Fruit fly (Drosophila melanogaster) whole organism, embryonic: Measurements from ENCODE around the gene CG1983.
A peak's percentile ranks its signal among the peaks of the same experiment; 100 is the strongest.

Experiments
- Atf3 ChIP-seq: fragments of 200-800 bp; sonication (Bioruptor generic); optimal IDR thresholded peaks from 3 replicates; lab custom pipeline; 2016; ENCODE audit warnings: missing biosample characterization, missing genetic modification characterization
- Atf6 ChIP-seq: fragments of 200-800 bp; sonication (Bioruptor generic); IDR thresholded peaks from 2 replicates; pipeline ENCODE4 v1.3.6; 2022; ENCODE audit warnings: missing biosample characterization, missing genetic modification characterization
- CG10274 ChIP-seq: fragments of 200-800 bp; sonication (Bioruptor generic); optimal IDR thresholded peaks from 3 replicates; lab custom pipeline; 2017; ENCODE audit warnings: missing biosample characterization, mild to moderate bottlenecking, missing genetic modification characterization
- CG12236 ChIP-seq: fragments of 200-800 bp; sonication (Bioruptor generic); optimal IDR thresholded peaks from 2 replicates; lab custom pipeline; 2016; ENCODE audit warnings: missing biosample characterization, missing genetic modification characterization
- CG12299 ChIP-seq: fragments of 200-800 bp; sonication (Bioruptor generic); optimal IDR thresholded peaks from 2 replicates; lab custom pipeline; 2018; ENCODE audit warnings: missing biosample characterization, mild to moderate bottlenecking, missing genetic modification characterization
- CG15601 ChIP-seq: fragments of 200-800 bp; sonication (Bioruptor generic); optimal IDR thresholded peaks from 3 replicates; lab custom pipeline; 2019; ENCODE audit warnings: missing biosample characterization, mild to moderate bottlenecking, missing genetic modification characterization, moderate library complexity
- CG1603 ChIP-seq: fragments of 200-800 bp; sonication (Bioruptor generic); optimal IDR thresholded peaks from 2 replicates; lab custom pipeline; 2019; ENCODE audit warnings: missing biosample characterization, mild to moderate bottlenecking, missing genetic modification characterization, moderate library complexity
- CG17385 ChIP-seq: fragments of 200-800 bp; sonication (Bioruptor generic); optimal IDR thresholded peaks from 3 replicates; lab custom pipeline; 2018; ENCODE audit warnings: missing biosample characterization, mild to moderate bottlenecking, missing genetic modification characterization
- CG2712 ChIP-seq: fragments of 200-800 bp; optimal IDR thresholded peaks from 3 replicates; lab custom pipeline; 2019; ENCODE audit warnings: missing biosample characterization, mild to moderate bottlenecking, missing genetic modification characterization, moderate library complexity
- CG3163 ChIP-seq: fragments of 200-800 bp; sonication (Bioruptor generic); optimal IDR thresholded peaks from 3 replicates; lab custom pipeline; 2016; ENCODE audit warnings: missing biosample characterization, missing genetic modification characterization
- CG9609 ChIP-seq: fragments of 200-800 bp; sonication (Bioruptor generic); optimal IDR thresholded peaks from 3 replicates; lab custom pipeline; 2016; ENCODE audit warnings: missing biosample characterization, missing genetic modification characterization
- Camta ChIP-seq: fragments of 200-800 bp; sonication (Bioruptor generic); optimal IDR thresholded peaks from 2 replicates; lab custom pipeline; 2016; ENCODE audit warnings: missing biosample characterization, missing genetic modification characterization
- Chrac-16 ChIP-seq: fragments of 200-800 bp; sonication (Bioruptor generic); optimal IDR thresholded peaks from 3 replicates; lab custom pipeline; 2016; ENCODE audit warnings: missing biosample characterization, missing genetic modification characterization
- CkIIα-i1 ChIP-seq: fragments of 200-800 bp; sonication (Bioruptor generic); IDR thresholded peaks from 2 replicates; pipeline ENCODE4 v1.3.6; 2022; ENCODE audit warnings: missing biosample characterization, missing genetic modification characterization
- CrebB ChIP-seq: fragments of 200-800 bp; sonication (Bioruptor generic); optimal IDR thresholded peaks from 3 replicates; lab custom pipeline; 2018; ENCODE audit warnings: missing biosample characterization, mild to moderate bottlenecking, missing genetic modification characterization
- Dbx ChIP-seq: fragments of 200-800 bp; sonication (Bioruptor generic); IDR thresholded peaks from 3 replicates; pipeline ENCODE4 v1.3.6; 2022; ENCODE audit warnings: missing biosample characterization, missing genetic modification characterization
- Deaf1 ChIP-seq: fragments of 200-800 bp; optimal IDR thresholded peaks from 3 replicates; lab custom pipeline; 2019; ENCODE audit warnings: missing biosample characterization, mild to moderate bottlenecking, missing genetic modification characterization, moderate library complexity
- Doc2 ChIP-seq: fragments of 200-800 bp; sonication (Bioruptor generic); IDR thresholded peaks from 2 replicates; pipeline ENCODE4 v1.3.6; 2022; ENCODE audit warnings: missing biosample characterization, missing genetic modification characterization
- Dp ChIP-seq: fragments of 200-800 bp; sonication (Bioruptor generic); optimal IDR thresholded peaks from 2 replicates; lab custom pipeline; 2018; ENCODE audit warnings: missing biosample characterization, mild to moderate bottlenecking, missing genetic modification characterization, moderate library complexity
- HLHmδ ChIP-seq: fragments of 200-800 bp; sonication (Bioruptor generic); optimal IDR thresholded peaks from 2 replicates; lab custom pipeline; 2018; ENCODE audit warnings: missing biosample characterization, mild to moderate bottlenecking, missing genetic modification characterization, moderate library complexity
- HmgZ ChIP-seq: fragments of 200-800 bp; sonication (Bioruptor generic); optimal IDR thresholded peaks from 2 replicates; lab custom pipeline; 2018; ENCODE audit warnings: missing biosample characterization, mild to moderate bottlenecking, missing genetic modification characterization
- Hr51 ChIP-seq, 2 experiments: fragments of 200-800 bp; sonication (Bioruptor generic); optimal IDR thresholded peaks; 2 replicates in 1 of 2; 3 replicates in 1 of 2; lab custom pipeline; 2016 to 2018; ENCODE audit warnings: missing biosample characterization in 2 of 2, missing genetic modification characterization in 2 of 2, mild to moderate bottlenecking in 1 of 2, moderate library complexity in 1 of 2
- Hsf ChIP-seq: fragments of 200-800 bp; sonication (Bioruptor generic); optimal IDR thresholded peaks from 3 replicates; lab custom pipeline; 2016; ENCODE audit warnings: missing biosample characterization, missing genetic modification characterization
- Oaz ChIP-seq: fragments of 200-800 bp; sonication (Bioruptor generic); IDR thresholded peaks from 2 replicates; pipeline ENCODE4 v1.3.6; 2022; ENCODE audit warnings: missing biosample characterization, missing genetic modification characterization
- Ptx1 ChIP-seq: fragments of 200-800 bp; sonication (Bioruptor generic); IDR thresholded peaks from 2 replicates; pipeline ENCODE4 v1.3.6; 2022; ENCODE audit warnings: missing biosample characterization, missing genetic modification characterization
- Scr ChIP-seq: fragments of 200-800 bp; sonication (Bioruptor generic); IDR thresholded peaks from 2 replicates; pipeline ENCODE4 v1.3.6; 2022; ENCODE audit warnings: missing biosample characterization, missing genetic modification characterization; ENCODE audit not compliant: partially characterized antibody
- YL-1 ChIP-seq: fragments of 200-800 bp; sonication (Bioruptor generic); optimal IDR thresholded peaks from 3 replicates; lab custom pipeline; 2017; ENCODE audit warnings: missing biosample characterization, mild to moderate bottlenecking, missing genetic modification characterization
- amos ChIP-seq: fragments of 200-800 bp; sonication (Bioruptor generic); IDR thresholded peaks from 2 replicates; pipeline ENCODE4 v1.3.6; 2022; ENCODE audit warnings: missing biosample characterization, missing genetic modification characterization; ENCODE audit not compliant: partially characterized antibody
- ash1 ChIP-seq: fragments of 200-800 bp; sonication (Bioruptor generic); optimal IDR thresholded peaks from 2 replicates; lab custom pipeline; 2018; ENCODE audit warnings: missing biosample characterization, mild to moderate bottlenecking, missing genetic modification characterization
- chinmo ChIP-seq: fragments of 200-800 bp; sonication (Bioruptor generic); IDR thresholded peaks from 4 replicates; pipeline ENCODE4 v1.3.6; 2022; ENCODE audit warnings: missing biosample characterization, missing genetic modification characterization; ENCODE audit not compliant: partially characterized antibody
- dimm ChIP-seq: fragments of 200-800 bp; sonication (Bioruptor generic); IDR thresholded peaks from 2 replicates; pipeline ENCODE4 v1.3.6; 2022; ENCODE audit warnings: missing biosample characterization, missing genetic modification characterization
- emc ChIP-seq: fragments of 200-800 bp; sonication (Bioruptor generic); optimal IDR thresholded peaks from 2 replicates; lab custom pipeline; 2016; ENCODE audit warnings: missing biosample characterization, missing genetic modification characterization
- fd102C ChIP-seq: fragments of 200-800 bp; sonication (Bioruptor generic); optimal IDR thresholded peaks from 2 replicates; lab custom pipeline; 2018; ENCODE audit warnings: missing biosample characterization, mild to moderate bottlenecking, missing genetic modification characterization, moderate library complexity
- gcm2 ChIP-seq: fragments of 200-800 bp; sonication (Bioruptor generic); optimal IDR thresholded peaks from 2 replicates; lab custom pipeline; 2016; ENCODE audit warnings: missing biosample characterization, missing genetic modification characterization
- jing ChIP-seq: fragments of 200-800 bp; sonication (Bioruptor generic); optimal IDR thresholded peaks from 2 replicates; lab custom pipeline; 2018; ENCODE audit warnings: missing biosample characterization, mild to moderate bottlenecking, missing genetic modification characterization
- klu ChIP-seq: fragments of 200-800 bp; sonication (Bioruptor generic); IDR thresholded peaks from 2 replicates; pipeline ENCODE4 v1.3.6; 2022; ENCODE audit warnings: missing biosample characterization, missing genetic modification characterization
- kni ChIP-seq: fragments of 200-800 bp; sonication (Bioruptor generic); optimal IDR thresholded peaks from 3 replicates; lab custom pipeline; 2017; ENCODE audit warnings: mild to moderate bottlenecking, missing biosample characterization, missing genetic modification reagents, missing genetic modification characterization
- lbe ChIP-seq: fragments of 200-800 bp; sonication (Bioruptor generic); optimal IDR thresholded peaks from 2 replicates; lab custom pipeline; 2016; ENCODE audit warnings: missing biosample characterization, mild to moderate bottlenecking, missing genetic modification characterization
- lov ChIP-seq, 2 experiments: fragments of 200-800 bp in 1 of 2; fragments of >200 bp in 1 of 2; sonication (Bioruptor generic) in 1 of 2; IDR thresholded peaks in 1 of 2; optimal IDR thresholded peaks in 1 of 2; 2 replicates in 1 of 2; 3 replicates in 1 of 2; pipeline versions ENCODE4 v1.3.6 to Lab custom; 2017 to 2022; ENCODE audit warnings: missing biosample characterization in 1 of 2, missing genetic modification characterization in 1 of 2
- mam ChIP-seq: fragments of 200-800 bp; sonication (Bioruptor generic); optimal IDR thresholded peaks from 3 replicates; lab custom pipeline; 2016; ENCODE audit warnings: missing biosample characterization, missing genetic modification characterization
- pan ChIP-seq, 4 experiments: fragments of >200 bp in 3 of 4; fragments of 200-800 bp in 1 of 4; sonication (Bioruptor generic) in 1 of 4; optimal IDR thresholded peaks in 3 of 4; IDR thresholded peaks in 1 of 4; 2 replicates each; pipeline versions ENCODE4 v1.3.6 to Lab custom; 2017 to 2022; ENCODE audit warnings: missing biosample characterization in 2 of 4, missing genetic modification characterization in 2 of 4, mixed read lengths in 1 of 4
- pho ChIP-seq: fragments of 200-800 bp; sonication (Bioruptor generic); optimal IDR thresholded peaks from 2 replicates; lab custom pipeline; 2016; ENCODE audit warnings: missing biosample characterization, missing genetic modification characterization
- pros ChIP-seq: fragments of 200-800 bp; sonication (Bioruptor generic); optimal IDR thresholded peaks from 3 replicates; lab custom pipeline; 2019; ENCODE audit warnings: missing biosample characterization, mild to moderate bottlenecking, missing genetic modification characterization, moderate library complexity
- repo ChIP-seq: fragments of 200-800 bp; sonication (Bioruptor generic); optimal IDR thresholded peaks from 2 replicates; lab custom pipeline; 2016; ENCODE audit warnings: missing biosample characterization, missing genetic modification characterization
- ro ChIP-seq: fragments of 200-800 bp; sonication (Bioruptor generic); IDR thresholded peaks from 2 replicates; pipeline ENCODE4 v1.3.6; 2022; ENCODE audit warnings: missing biosample characterization, missing genetic modification characterization
- sens ChIP-seq: fragments of 200-800 bp; sonication (Bioruptor generic); peaks from one replicate; lab custom pipeline; 2016; ENCODE audit warnings: missing biosample characterization, missing genetic modification characterization
- slp2 ChIP-seq: fragments of 200-800 bp; sonication (Bioruptor generic); optimal IDR thresholded peaks from 2 replicates; lab custom pipeline; 2016; ENCODE audit warnings: missing biosample characterization, missing genetic modification characterization
- unc-4 ChIP-seq: fragments of 200-800 bp; sonication (Bioruptor generic); IDR thresholded peaks from 2 replicates; pipeline ENCODE4 v1.3.6; 2022; ENCODE audit warnings: missing biosample characterization, missing genetic modification characterization; ENCODE audit not compliant: partially characterized antibody
- usp ChIP-seq: fragments of >200 bp; optimal IDR thresholded peaks from 2 replicates; lab custom pipeline; 2017; ENCODE audit warnings: missing biosample characterization, missing genetic modification characterization

CG1983 gene

dm6 chr3R:30195606-30196049 is 18.1 kb upstream of the CG1983 start (continued):
- peak; percentile 71; the same call in 2 of the 3 replicates for TF ChIP-seq Dbx (GFP tag; lab: Robert Waterston, UW)
- TF ChIP-seq ro, result no peak
- TF ChIP-seq mam (GFP tag; lab: Kevin White, UChicago), result no peak
- TF ChIP-seq Hsf (GFP tag; lab: Kevin White, UChicago), result peak; percentile 46
- TF ChIP-seq usp (GFP tag; lab: Kevin White, UChicago), result no peak
- no peak for TF ChIP-seq lov (optimal IDR thresholded peaks at IDR 0.05; lab: Kevin White, UChicago)
- TF ChIP-seq lov (GFP tag; IDR thresholded peaks at IDR 0.05; lab: Robert Waterston, UW), result peak; percentile 47; the same call in 1 of the 3 replicates
- TF ChIP-seq gcm2 (GFP tag; lab: Kevin White, UChicago), result no peak
- no peak for TF ChIP-seq jing (GFP tag; lab: Kevin White, UChicago)
- TF ChIP-seq Deaf1 (tag; lab: Kevin White, UChicago), result peak; percentile 60
- peak; percentile 48 for TF ChIP-seq YL-1 (GFP tag; lab: Kevin White, UChicago)
- TF ChIP-seq CG2712 (tag; lab: Kevin White, UChicago), result peak; percentile 25
- TF ChIP-seq CG9609 (GFP tag; lab: Kevin White, UChicago), result peak; percentile 13
- TF ChIP-seq Oaz (GFP tag; lab: Robert Waterston, UW), result 0 out of 2 replicates have a peak, but pooled peaks have one; percentile 14
- no peak for TF ChIP-seq fd102C (GFP tag; lab: Kevin White, UChicago)
- peak; percentile 20 for TF ChIP-seq CG3163
- TF ChIP-seq sens (GFP tag; lab: Kevin White, UChicago), result no peak
- peak; percentile 48 for TF ChIP-seq pho (GFP tag; lab: Kevin White, UChicago)
- no peak for TF ChIP-seq pan (optimal IDR thresholded peaks at IDR 0.05; lab: Kevin White, UChicago)
- TF ChIP-seq pan (GFP tag; optimal IDR thresholded peaks at IDR 0.05 in 1 of 2, IDR thresholded peaks at IDR 0.05 in 1 of 2), result peak in 1 of 2 experiments; percentile 55
- TF ChIP-seq CG12299 (tag; lab: Kevin White, UChicago), result no peak
- TF ChIP-seq emc (GFP tag; lab: Kevin White, UChicago), result no peak
- TF ChIP-seq Atf6, result peak; percentile 15; the same call in 1 of the 2 replicates
- TF ChIP-seq Doc2 (GFP tag; lab: Robert Waterston, UW), result no peak; the same call in 1 of the 2 replicates
- no peak; the same call in 1 of the 2 replicates for TF ChIP-seq amos (GFP tag; lab: Robert Waterston, UW)
- TF ChIP-seq CrebB (tag; lab: Kevin White, UChicago), result peak; percentile 39
- TF ChIP-seq Camta (GFP tag; lab: Kevin White, UChicago), result no peak
- peak; percentile 4 for TF ChIP-seq slp2 (GFP tag; lab: Kevin White, UChicago)
- TF ChIP-seq HLHmδ (GFP tag; lab: Kevin White, UChicago), result no peak
- TF ChIP-seq repo (GFP tag; lab: Kevin White, UChicago), result no peak
- no peak for TF ChIP-seq dimm
- TF ChIP-seq Scr (GFP tag; lab: Robert Waterston, UW), result no peak
- TF ChIP-seq unc-4 (GFP tag; lab: Robert Waterston, UW), result no peak
- TF ChIP-seq kni (GFP tag; lab: Kevin White, UChicago), result no peak
- no peak for TF ChIP-seq lbe
- TF ChIP-seq Hr51 (GFP tag; optimal IDR thresholded peaks at IDR 0.05; lab: Kevin White, UChicago), result peak; percentile 21 to 32
- TF ChIP-seq Ptx1 (GFP tag; lab: Robert Waterston, UW), result peak; percentile 70
- no peak for TF ChIP-seq CG12236 (GFP tag; lab: Kevin White, UChicago)
- peak; percentile 30 for TF ChIP-seq Chrac-16 (GFP tag; lab: Kevin White, UChicago)
- peak; percentile 40 for TF ChIP-seq CG15601 (tag; lab: Kevin White, UChicago)
- TF ChIP-seq CG17385 (GFP tag; lab: Kevin White, UChicago), result no peak
- TF ChIP-seq ash1 (GFP tag; lab: Kevin White, UChicago), result no peak
- TF ChIP-seq pros, result no peak
- no peak for TF ChIP-seq CkIIα-i1 (GFP tag; lab: Robert Waterston, UW)
- peak; percentile 37 for TF ChIP-seq CG1603 (tag; lab: Kevin White, UChicago)
- peak; percentile 78 for TF ChIP-seq HmgZ (tag; lab: Kevin White, UChicago)
- TF ChIP-seq Dp (GFP tag; lab: Kevin White, UChicago), result peak; percentile 3
- TF ChIP-seq CG10274, result no peak
- peak; percentile 6 for TF ChIP-seq Atf3 (GFP tag; lab: Kevin White, UChicago)
- no peak for TF ChIP-seq klu
- peak; percentile 31; the same call in 1 of the 4 replicates for TF ChIP-seq chinmo (GFP tag; lab: Robert Waterston, UW)
